Worm (Caenorhabditis elegans): ENCODE measurements around the gene atgl-1.

atgl-1 gene

ce11 chrIII:6374947-6375415, 44.3 kb downstream of the atgl-1 start, which contains the start of the genes rps-13 and nfx-1 (continued):
- TF ChIP-seq F57A8.1 (GFP tag; optimal IDR thresholded peaks at IDR 0.05) = no peak
- no peak for TF ChIP-seq ceh-58 (GFP tag; IDR thresholded peaks at IDR 0.05)
- TF ChIP-seq let-607 (tag; optimal IDR thresholded peaks at IDR 0.05) = peak in 1 of 2 experiments; percentile 34
- no peak for TF ChIP-seq F37B4.10 (GFP tag; IDR thresholded peaks at IDR 0.05)
- no peak for TF ChIP-seq akir-1 (GFP tag; optimal IDR thresholded peaks at IDR 0.05)
- TF ChIP-seq ztf-3 (GFP tag; optimal IDR thresholded peaks at IDR 0.05) = no peak
- no peak for TF ChIP-seq T07F8.4 (tag; optimal IDR thresholded peaks at IDR 0.05)
- TF ChIP-seq atf-7 (tag; optimal IDR thresholded peaks at IDR 0.05) = no peak
- no peak for TF ChIP-seq F39B2.1 (GFP tag; IDR thresholded peaks at IDR 0.05)
- TF ChIP-seq lin-54 (GFP tag; optimal IDR thresholded peaks at IDR 0.05) = peak; percentile 41
- peak; percentile 42; the same call in 1 of the 2 replicates for TF ChIP-seq hmg-1.2 (GFP tag; IDR thresholded peaks at IDR 0.05)
- peak; percentile 57 for TF ChIP-seq F23B12.7 (tag; optimal IDR thresholded peaks at IDR 0.05; ENCODE audit: insufficient read depth)
- TF ChIP-seq madf-8 (GFP tag; conservative IDR thresholded peaks at IDR 0.05) = no peak
- no peak for TF ChIP-seq gei-17 (GFP tag; optimal IDR thresholded peaks at IDR 0.05)
- no peak for TF ChIP-seq ztf-28 (GFP tag; IDR thresholded peaks at IDR 0.05)
- TF ChIP-seq ztf-6 (GFP tag; IDR thresholded peaks at IDR 0.05) = no peak
- no peak for TF ChIP-seq hlh-12 (tag; optimal IDR thresholded peaks at IDR 0.05)
- peak; percentile 71 for TF ChIP-seq ZK185.1 (tag; optimal IDR thresholded peaks at IDR 0.05; ENCODE audit: poor library complexity, severe bottlenecking)
- TF ChIP-seq bed-1 (GFP tag; IDR thresholded peaks at IDR 0.05) = no peak
- TF ChIP-seq nhr-179 (tag; optimal IDR thresholded peaks at IDR 0.05) = no peak
- no peak for TF ChIP-seq ceh-79 (tag; optimal IDR thresholded peaks at IDR 0.05)
- TF ChIP-seq F55B11.4 (tag; optimal IDR thresholded peaks at IDR 0.05; ENCODE audit: borderline replicate concordance, insufficient read depth) = no peak
- no peak for TF ChIP-seq nhr-120 (GFP tag; IDR thresholded peaks at IDR 0.05)
- TF ChIP-seq tbx-9 (tag; optimal IDR thresholded peaks at IDR 0.05; ENCODE audit: borderline replicate concordance) = no peak
- TF ChIP-seq ceh-27 (GFP tag; optimal IDR thresholded peaks at IDR 0.05) = peak; percentile 61
- TF ChIP-seq sea-2 (GFP tag; IDR thresholded peaks at IDR 0.05) = no peak
- TF ChIP-seq T26A5.8 (tag; optimal IDR thresholded peaks at IDR 0.05) = no peak
- TF ChIP-seq dpff-1 (tag; optimal IDR thresholded peaks at IDR 0.05) = no peak
- no peak for TF ChIP-seq let-526 (GFP tag; IDR thresholded peaks at IDR 0.05)
- TF ChIP-seq C17E4.6 (GFP tag; IDR thresholded peaks at IDR 0.05) = 0 out of 2 replicates have a peak, but pooled peaks have one; percentile 11
- peak; percentile 74 for TF ChIP-seq attf-5 (GFP tag; optimal IDR thresholded peaks at IDR 0.05)
- peak; percentile 23 for TF ChIP-seq snpc-4 (GFP tag; optimal IDR thresholded peaks at IDR 0.05)
- TF ChIP-seq snpc-4 (tag; optimal IDR thresholded peaks at IDR 0.05) = peak; percentile 15 to 60 (median 42)
- no peak for TF ChIP-seq madf-10 (tag; optimal IDR thresholded peaks at IDR 0.05)
- no peak for TF ChIP-seq rec-8 (tag; optimal IDR thresholded peaks at IDR 0.05)
- TF ChIP-seq egl-44 (GFP tag; IDR thresholded peaks at IDR 0.05) = no peak
- no peak for TF ChIP-seq nhr-27 (tag; optimal IDR thresholded peaks at IDR 0.05)
- TF ChIP-seq lsl-1 (GFP tag; optimal IDR thresholded peaks at IDR 0.05) = peak; percentile 87
- no peak for TF ChIP-seq Y56A3A.18 (GFP tag; IDR thresholded peaks at IDR 0.05)
- 0 out of 2 replicates have a peak, but pooled peaks have one; percentile 8 for TF ChIP-seq dox-1 (GFP tag; IDR thresholded peaks at IDR 0.05)
- no peak for TF ChIP-seq ceh-100 (GFP tag; IDR thresholded peaks at IDR 0.05)
- no peak for TF ChIP-seq athp-1 (tag; optimal IDR thresholded peaks at IDR 0.05)
- TF ChIP-seq repo-1 (tag; optimal IDR thresholded peaks at IDR 0.05) = no peak
- no peak for TF ChIP-seq rpc-1 (optimal IDR thresholded peaks at IDR 0.05)
- TF ChIP-seq rpc-1 (tag; optimal IDR thresholded peaks at IDR 0.05) = no peak
- no peak for TF ChIP-seq Y53F4B.3 (GFP tag; IDR thresholded peaks at IDR 0.05)
- TF ChIP-seq sptf-2 (GFP tag; optimal IDR thresholded peaks at IDR 0.05) = no peak
- TF ChIP-seq madf-6 (GFP tag; IDR thresholded peaks at IDR 0.05) = peak; percentile 64; the same call in 1 of the 2 replicates
- no peak for TF ChIP-seq lag-1 (GFP tag; IDR thresholded peaks at IDR 0.05)
